Worm (Caenorhabditis elegans) whole organism, L3 larva: ENCODE results near the gene T20F7.3.

Experiments used
- ceh-16 ChIP-seq: sonication (generic microtip); optimal IDR thresholded peaks from 2 replicates; lab custom pipeline; 2017; ENCODE audit warnings: missing biosample characterization, missing genetic modification characterization
- nhr-28 ChIP-seq: fragments of 150-350 bp; optimal IDR thresholded peaks from 2 replicates; lab custom pipeline; 2014; ENCODE audit warnings: missing biosample characterization, missing genetic modification characterization
- pqm-1 ChIP-seq: fragments of 150-350 bp; optimal IDR thresholded peaks from 2 replicates; lab custom pipeline; 2017; ENCODE audit warnings: missing biosample characterization, missing genetic modification characterization, inconsistent platforms
- tbx-2 ChIP-seq: sonication (generic microtip); optimal IDR thresholded peaks from 2 replicates; lab custom pipeline; 2016; ENCODE audit warnings: mild to moderate bottlenecking, missing genetic modification characterization, missing compliant biosample characterization

ce11 chrX:16863320-16863719 lies 3.1 kb downstream of the T20F7.3 start:
- no peak for TF ChIP-seq ceh-16
- no peak for TF ChIP-seq nhr-28 (tag; lab: Kevin White, UChicago)
- TF ChIP-seq tbx-2 (tag; lab: Kevin White, UChicago) = no peak
- TF ChIP-seq pqm-1 (tag; lab: Kevin White, UChicago) = no peak
